Worm (Caenorhabditis elegans) whole organism, L1 larva: ENCODE results near the gene C18E9.7.

ENCODE experiments used
- aly-2 ChIP-seq: fragments of 150-350 bp; optimal IDR thresholded peaks from 2 replicates; lab custom pipeline; 2014; ENCODE audit warnings: missing biosample characterization, missing genetic modification characterization
- dpl-1 ChIP-seq, 3 experiments: fragments of 150-350 bp in 2 of 3; sonication (generic microtip) in 1 of 3; optimal IDR thresholded peaks; 2 replicates each; lab custom pipeline; 2014 to 2017; ENCODE audit warnings: missing biosample characterization in 3 of 3, missing genetic modification characterization in 3 of 3, missing genetic modification reagents in 3 of 3
- hpl-2 ChIP-seq: fragments of 150-350 bp; optimal IDR thresholded peaks from 2 replicates; lab custom pipeline; 2014; ENCODE audit warnings: missing biosample characterization, missing genetic modification reagents, missing genetic modification characterization
- lin-13 ChIP-seq: fragments of 150-350 bp; optimal IDR thresholded peaks from 2 replicates; lab custom pipeline; 2014; ENCODE audit warnings: missing biosample characterization, missing genetic modification reagents, missing genetic modification characterization
- unc-62 ChIP-seq: fragments of 150-350 bp; optimal IDR thresholded peaks from 2 replicates; lab custom pipeline; 2014; ENCODE audit warnings: missing biosample characterization, missing genetic modification reagents, missing genetic modification characterization
- zag-1 ChIP-seq: fragments of 150-350 bp; optimal IDR thresholded peaks from 2 replicates; lab custom pipeline; 2014; ENCODE audit warnings: missing biosample characterization, missing genetic modification characterization

ce11 chrII:9031891-9032290, 49.3 kb upstream of the C18E9.7 start:
- TF ChIP-seq dpl-1 (GFP tag; optimal IDR thresholded peaks at IDR 0.05; lab: Kevin White, UChicago) (no peak), zag-1 (no peak), hpl-2 (GFP tag; lab: Kevin White, UChicago) (no peak), lin-13 (GFP tag; lab: Kevin White, UChicago) (no peak), unc-62 (GFP tag; lab: Kevin White, UChicago) (no peak), aly-2 (tag; lab: Kevin White, UChicago) (no peak)
